Worm (Caenorhabditis elegans) whole organism, L4 larva: Measurements from ENCODE around the gene clec-214.
A peak's percentile ranks its signal among the peaks of the same experiment; 100 is the strongest.

ENCODE experiments used
- F26F4.8 ChIP-seq: fragments of 200-800 bp; sonication (Bioruptor generic); conservative IDR thresholded peaks from 2 replicates; pipeline ENCODE4 v1.3.6; 2022; ENCODE audit warnings: missing genetic modification characterization, missing compliant biosample characterization
- F37D6.2 ChIP-seq: sonication (generic microtip); optimal IDR thresholded peaks from 2 replicates; lab custom pipeline; 2016; ENCODE audit warnings: mild to moderate bottlenecking, missing genetic modification characterization, missing compliant biosample characterization
- F44E2.7 ChIP-seq: fragments of 200-800 bp; sonication (Bioruptor generic); IDR thresholded peaks from 2 replicates; pipeline ENCODE4 v2.1.2; 2022; ENCODE audit warnings: missing genetic modification characterization, missing compliant biosample characterization
- F49E8.2 ChIP-seq: sonication (generic microtip); optimal IDR thresholded peaks from 2 replicates; lab custom pipeline; 2016; ENCODE audit warnings: missing compliant biosample characterization, mild to moderate bottlenecking, missing genetic modification characterization, borderline replicate concordance
- R02D3.7 ChIP-seq: fragments of 150-350 bp; sonication (generic microtip); optimal IDR thresholded peaks from 3 replicates; lab custom pipeline; 2014; ENCODE audit warnings: missing biosample characterization, missing genetic modification characterization
- Y105C5A.15 ChIP-seq: fragments of 200-800 bp; sonication (Bioruptor generic); IDR thresholded peaks from 2 replicates; pipeline ENCODE4 v1.3.6; 2022; ENCODE audit warnings: missing genetic modification characterization, missing compliant biosample characterization
- ZK337.2 ChIP-seq: fragments of 200-800 bp; sonication (Bioruptor generic); IDR thresholded peaks from 2 replicates; pipeline ENCODE4 v1.3.6; 2022; ENCODE audit warnings: missing genetic modification reagents, missing genetic modification characterization, missing compliant biosample characterization
- aha-1 ChIP-seq: fragments of 150-350 bp; peaks from one replicate; lab custom pipeline; 2014; ENCODE audit warnings: missing biosample characterization, missing genetic modification characterization
- arid-1 ChIP-seq: fragments of 200-800 bp; sonication (Bioruptor generic); conservative IDR thresholded peaks from 2 replicates; pipeline ENCODE4 v1.3.6; 2022; ENCODE audit warnings: missing genetic modification reagents, missing genetic modification characterization, missing compliant biosample characterization
- ceh-20 ChIP-seq: fragments of 200-800 bp; sonication (Bioruptor generic); IDR thresholded peaks from 2 replicates; pipeline ENCODE4 v1.3.6; 2022; ENCODE audit warnings: missing genetic modification reagents, missing genetic modification characterization, missing compliant biosample characterization
- ceh-32 ChIP-seq: sonication (generic microtip); optimal IDR thresholded peaks from 2 replicates; lab custom pipeline; 2016; ENCODE audit warnings: mild to moderate bottlenecking, missing genetic modification characterization, missing compliant biosample characterization; ENCODE audit not compliant: poor library complexity
- ceh-62 ChIP-seq: sonication (generic microtip); optimal IDR thresholded peaks from 2 replicates; lab custom pipeline; 2017; ENCODE audit warnings: missing biosample characterization, missing genetic modification characterization
- ceh-82 ChIP-seq: sonication (generic microtip); optimal IDR thresholded peaks from 2 replicates; lab custom pipeline; 2017; ENCODE audit warnings: missing biosample characterization, missing genetic modification characterization
- daf-12 ChIP-seq: fragments of 150-350 bp; optimal IDR thresholded peaks from 2 replicates; lab custom pipeline; 2014; ENCODE audit warnings: missing biosample characterization, missing genetic modification reagents, missing genetic modification characterization
- dmd-8 ChIP-seq: fragments of 200-800 bp; sonication (Bioruptor generic); IDR thresholded peaks from 2 replicates; pipeline ENCODE4 v1.3.6; 2022; ENCODE audit warnings: missing genetic modification characterization, missing compliant biosample characterization
- dmd-9 ChIP-seq: fragments of 200-800 bp; sonication (Bioruptor generic); IDR thresholded peaks from 2 replicates; pipeline ENCODE4 v1.3.6; 2022; ENCODE audit warnings: missing genetic modification reagents, missing genetic modification characterization, missing compliant biosample characterization
- egl-43 ChIP-seq: fragments of 200-800 bp; sonication (Bioruptor generic); IDR thresholded peaks from 2 replicates; pipeline ENCODE4 v1.3.6; 2022; ENCODE audit warnings: missing genetic modification reagents, missing genetic modification characterization, missing compliant biosample characterization
- gei-8 ChIP-seq: fragments of 200-800 bp; sonication (Bioruptor generic); optimal IDR thresholded peaks from 2 replicates; lab custom pipeline; 2018; ENCODE audit warnings: mild to moderate bottlenecking, missing genetic modification characterization, missing compliant biosample characterization
- hlh-30 ChIP-seq: sonication (generic microtip); optimal IDR thresholded peaks from 2 replicates; lab custom pipeline; 2017; ENCODE audit warnings: antibody characterized with exemption, mild to moderate bottlenecking, missing genetic modification characterization, missing compliant biosample characterization; ENCODE audit not compliant: insufficient read depth
- lin-13 ChIP-seq: fragments of 150-350 bp; optimal IDR thresholded peaks from 2 replicates; lab custom pipeline; 2014; ENCODE audit warnings: missing biosample characterization, missing genetic modification reagents, missing genetic modification characterization
- lin-15B ChIP-seq: fragments of 150-350 bp; sonication (generic microtip); optimal IDR thresholded peaks from 3 replicates; lab custom pipeline; 2014; ENCODE audit warnings: missing biosample characterization, missing genetic modification characterization
- lin-29 ChIP-seq: fragments of 200-800 bp; sonication (Bioruptor generic); IDR thresholded peaks from 2 replicates; pipeline ENCODE4 v1.3.6; 2022; ENCODE audit warnings: missing genetic modification reagents, missing genetic modification characterization, missing compliant biosample characterization
- lin-39 ChIP-seq: fragments of 150-350 bp; optimal IDR thresholded peaks from 2 replicates; lab custom pipeline; 2014; ENCODE audit warnings: missing biosample characterization, missing genetic modification reagents, missing genetic modification characterization
- lsy-2 ChIP-seq, 2 experiments: fragments of 150-350 bp in 1 of 2; sonication (generic microtip) in 1 of 2; optimal IDR thresholded peaks; 2 replicates each; lab custom pipeline; 2014 to 2017; ENCODE audit warnings: missing biosample characterization in 2 of 2, missing genetic modification characterization in 2 of 2
- madf-5 ChIP-seq, 2 experiments: fragments of 200-800 bp; sonication (Bioruptor generic); IDR thresholded peaks; 2 replicates each; pipeline ENCODE4 v1.3.6; 2022; ENCODE audit warnings: missing compliant biosample characterization in 2 of 2, missing genetic modification characterization in 2 of 2
- mxl-3 ChIP-seq: fragments of 200-800 bp; sonication (Bioruptor generic); optimal IDR thresholded peaks from 2 replicates; lab custom pipeline; 2018; ENCODE audit warnings: mild to moderate bottlenecking, missing genetic modification characterization, missing compliant biosample characterization
- nhr-102 ChIP-seq: sonication (generic microtip); optimal IDR thresholded peaks from 2 replicates; lab custom pipeline; 2016; ENCODE audit warnings: mild to moderate bottlenecking, missing genetic modification characterization, moderate library complexity, missing compliant biosample characterization
- nhr-25 ChIP-seq: sonication (generic microtip); optimal IDR thresholded peaks from 2 replicates; lab custom pipeline; 2017; ENCODE audit warnings: missing genetic modification characterization, mild to moderate bottlenecking, missing compliant biosample characterization, antibody characterized with exemption, moderate library complexity, borderline replicate concordance; ENCODE audit not compliant: insufficient read depth
- nhr-28 ChIP-seq: fragments of 150-350 bp; optimal IDR thresholded peaks from 2 replicates; lab custom pipeline; 2014; ENCODE audit warnings: missing biosample characterization, missing genetic modification characterization
- nhr-41 ChIP-seq: fragments of 200-800 bp; sonication (Bioruptor generic); IDR thresholded peaks from 2 replicates; pipeline ENCODE4 v1.3.6; 2022; ENCODE audit warnings: missing genetic modification reagents, missing genetic modification characterization, missing compliant biosample characterization
- nhr-76 ChIP-seq: fragments of 150-350 bp; optimal IDR thresholded peaks from 2 replicates; lab custom pipeline; 2014; ENCODE audit warnings: missing biosample characterization, missing genetic modification characterization
- nhr-77 ChIP-seq: fragments of 150-350 bp; optimal IDR thresholded peaks from 2 replicates; lab custom pipeline; 2014; ENCODE audit warnings: missing biosample characterization, missing genetic modification characterization
- php-3 ChIP-seq: fragments of 200-800 bp; sonication (Bioruptor generic); IDR thresholded peaks from 2 replicates; pipeline ENCODE4 v1.3.6; 2022; ENCODE audit warnings: missing genetic modification reagents, missing genetic modification characterization, missing compliant biosample characterization
- pqm-1 ChIP-seq: sonication (generic microtip); optimal IDR thresholded peaks from 2 replicates; lab custom pipeline; 2017; ENCODE audit warnings: missing biosample characterization, missing genetic modification characterization
- set-16 ChIP-seq: fragments of 200-800 bp; sonication (Bioruptor generic); IDR thresholded peaks from 2 replicates; pipeline ENCODE4 v1.3.6; 2022; ENCODE audit warnings: missing genetic modification reagents, missing genetic modification characterization, missing compliant biosample characterization
- skn-1 ChIP-seq: fragments of 150-350 bp; optimal IDR thresholded peaks from 2 replicates; lab custom pipeline; 2014; ENCODE audit warnings: missing biosample characterization, missing genetic modification characterization
- spr-1 ChIP-seq: sonication (generic microtip); optimal IDR thresholded peaks from 2 replicates; lab custom pipeline; 2016; ENCODE audit warnings: mild to moderate bottlenecking, missing genetic modification characterization, missing compliant biosample characterization
- spr-3 ChIP-seq: fragments of 200-800 bp; sonication (Bioruptor generic); optimal IDR thresholded peaks from 2 replicates; lab custom pipeline; 2018; ENCODE audit warnings: mild to moderate bottlenecking, missing genetic modification characterization, missing compliant biosample characterization
- zag-1 ChIP-seq: fragments of 150-350 bp; optimal IDR thresholded peaks from 2 replicates; lab custom pipeline; 2014; ENCODE audit warnings: missing biosample characterization, missing genetic modification characterization
- zfp-2 ChIP-seq: sonication (generic microtip); optimal IDR thresholded peaks from 2 replicates; lab custom pipeline; 2016; ENCODE audit warnings: mild to moderate bottlenecking, missing genetic modification characterization, missing compliant biosample characterization
- zfp-3 ChIP-seq: fragments of 200-800 bp; sonication (Bioruptor generic); conservative IDR thresholded peaks from 2 replicates; pipeline ENCODE4 v1.3.6; 2022; ENCODE audit warnings: missing genetic modification reagents, missing genetic modification characterization, missing compliant biosample characterization
- zip-11 ChIP-seq: fragments of 200-800 bp; sonication (Bioruptor generic); IDR thresholded peaks from 2 replicates; pipeline ENCODE4 v1.3.6; 2022; ENCODE audit warnings: missing genetic modification characterization, missing compliant biosample characterization
- zip-2 ChIP-seq: fragments of 150-350 bp; optimal IDR thresholded peaks from 2 replicates; lab custom pipeline; 2014; ENCODE audit warnings: missing biosample characterization, missing genetic modification characterization
- ztf-7 ChIP-seq: fragments of 150-350 bp; optimal IDR thresholded peaks from 2 replicates; lab custom pipeline; 2014; ENCODE audit warnings: missing biosample characterization, missing genetic modification characterization

The clec-214 gene

DNA sequence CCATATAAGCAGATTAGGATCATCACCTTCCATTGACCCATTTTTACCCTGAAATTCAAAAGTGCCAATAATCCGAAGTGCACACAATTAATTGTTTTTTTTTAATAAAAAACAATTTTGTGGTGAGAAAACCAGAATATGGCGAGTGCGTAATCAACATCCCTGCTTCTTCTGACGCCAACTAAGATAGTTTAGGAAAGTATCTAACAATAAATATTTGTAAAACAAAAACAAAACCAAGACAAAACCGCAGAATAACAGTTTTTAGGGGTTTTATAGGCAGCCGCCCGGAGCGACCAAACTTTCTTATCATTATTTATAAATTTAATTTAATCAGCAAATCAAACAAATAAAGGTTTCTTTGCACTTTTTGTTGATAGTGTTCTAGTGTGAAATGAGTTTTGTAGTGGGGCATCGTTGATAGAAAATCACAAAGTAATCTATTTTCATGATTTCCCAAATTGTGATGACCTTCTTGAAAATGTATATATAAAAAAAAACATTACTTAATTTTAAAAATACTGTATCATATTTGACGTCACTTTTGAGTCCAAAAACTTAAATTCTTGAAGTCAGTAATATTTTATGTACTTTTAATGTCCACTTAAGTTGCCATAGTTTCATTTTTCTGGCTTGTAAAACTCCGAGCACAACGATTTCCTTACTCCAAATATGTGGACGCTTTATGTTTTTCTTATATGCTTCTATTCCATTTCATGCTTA is at the start of gene clec-214, which contains the start of gene folt-3:
TSS of gene clec-214 (plus strand) at position 673 of the 723 bp plus-strand sequence.
TSS of gene folt-3 (minus strand) at position 51 of the 723 bp plus-strand sequence.
- TF ChIP-seq set-16 (GFP tag; lab: Robert Waterston, UW) (no peak), nhr-28 (tag; lab: Kevin White, UChicago) (peak; percentile 80)
- TF ChIP-seq, all 104 proteins: peak for 1

DNA sequence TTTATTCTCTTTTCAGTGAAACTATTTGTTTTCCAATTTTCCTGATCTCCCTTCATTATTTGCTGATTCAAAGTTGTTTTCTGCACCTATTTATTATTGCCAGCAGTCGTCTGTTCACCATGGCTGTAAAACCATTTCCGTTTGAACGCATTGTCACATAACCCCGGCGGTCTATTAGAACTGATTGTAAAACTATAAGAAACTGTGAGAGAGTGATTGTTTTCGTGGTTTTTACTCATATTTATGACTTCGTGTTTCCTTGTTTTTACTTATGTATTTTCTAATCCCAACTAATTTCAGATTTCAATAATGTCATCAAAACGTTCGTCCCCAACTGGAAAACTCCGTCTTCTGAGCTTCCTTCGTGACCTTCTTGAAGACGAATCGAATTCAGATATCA is 47.2 kb upstream of the clec-214 start, which contains the start of gene F19F10.1:
TSS of gene F19F10.1 (plus strand) at position 301 of the 400 bp plus-strand sequence.
- TF ChIP-seq dmd-8 (GFP tag; lab: Robert Waterston, UW) (no peak), zip-2 (tag; lab: Kevin White, UChicago) (no peak), ztf-7 (no peak), gei-8 (GFP tag; lab: Kevin White, UChicago) (no peak), set-16 (GFP tag; lab: Robert Waterston, UW) (no peak), nhr-102 (no peak), zag-1 (tag; lab: Kevin White, UChicago) (no peak), lin-13 (no peak), lin-15B (tag; lab: Kevin White, UChicago) (no peak), R02D3.7 (tag; lab: Kevin White, UChicago) (no peak), php-3 (GFP tag; lab: Robert Waterston, UW) (no peak), madf-5 (GFP tag; IDR thresholded peaks at IDR 0.05; lab: Robert Waterston, UW) (no peak), lsy-2 (tag; optimal IDR thresholded peaks at IDR 0.05; lab: Kevin White, UChicago) (no peak), egl-43 (GFP tag; lab: Robert Waterston, UW) (no peak), nhr-77 (tag; lab: Kevin White, UChicago) (no peak), nhr-41 (no peak), ceh-82 (tag; lab: Kevin White, UChicago) (no peak), ZK337.2 (GFP tag; lab: Robert Waterston, UW) (no peak), F26F4.8 (no peak), zfp-2 (tag; lab: Kevin White, UChicago) (no peak)

DNA sequence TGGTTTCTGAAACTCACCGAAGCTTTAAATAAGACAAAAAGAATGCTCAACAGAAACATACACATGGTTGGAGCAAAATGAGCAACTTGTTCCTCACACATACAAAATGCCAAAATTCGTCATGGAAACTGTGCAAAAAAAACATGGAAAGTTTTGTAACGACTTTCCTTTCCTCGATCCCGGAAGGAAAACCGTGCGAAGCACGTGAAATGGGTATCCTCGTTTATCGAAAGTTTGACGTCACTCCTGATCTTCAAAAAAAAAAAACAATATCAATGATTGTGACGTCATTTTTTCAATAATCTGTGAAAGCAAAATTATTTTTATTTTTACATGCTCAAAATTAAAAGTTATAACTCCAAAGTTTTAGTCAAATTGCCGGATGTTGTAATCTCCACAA is 39.9 kb upstream of the clec-214 start, which contains the start of gene clec-212:
TSS of gene clec-212 (minus strand) at position 101 of the 400 bp plus-strand sequence.
- TF ChIP-seq ceh-32 (no peak), zfp-3 (GFP tag; lab: Robert Waterston, UW) (no peak), dmd-9 (GFP tag; lab: Robert Waterston, UW) (no peak), lin-39 (tag; lab: Kevin White, UChicago) (no peak), spr-1 (tag; lab: Kevin White, UChicago) (no peak), egl-43 (GFP tag; lab: Robert Waterston, UW) (no peak), ZK337.2 (GFP tag; lab: Robert Waterston, UW) (no peak), nhr-41 (no peak), aha-1 (tag; lab: Kevin White, UChicago) (no peak), pqm-1 (tag; lab: Kevin White, UChicago) (no peak), ztf-7 (no peak), arid-1 (GFP tag; lab: Robert Waterston, UW) (no peak), nhr-76 (tag; lab: Kevin White, UChicago) (no peak), nhr-25 (tag; lab: Kevin White, UChicago) (no peak), F49E8.2 (tag; lab: Kevin White, UChicago) (no peak), hlh-30 (tag; lab: Kevin White, UChicago) (no peak), F44E2.7 (no peak)
- TF ChIP-seq, all 104 proteins: peak for 0

DNA sequence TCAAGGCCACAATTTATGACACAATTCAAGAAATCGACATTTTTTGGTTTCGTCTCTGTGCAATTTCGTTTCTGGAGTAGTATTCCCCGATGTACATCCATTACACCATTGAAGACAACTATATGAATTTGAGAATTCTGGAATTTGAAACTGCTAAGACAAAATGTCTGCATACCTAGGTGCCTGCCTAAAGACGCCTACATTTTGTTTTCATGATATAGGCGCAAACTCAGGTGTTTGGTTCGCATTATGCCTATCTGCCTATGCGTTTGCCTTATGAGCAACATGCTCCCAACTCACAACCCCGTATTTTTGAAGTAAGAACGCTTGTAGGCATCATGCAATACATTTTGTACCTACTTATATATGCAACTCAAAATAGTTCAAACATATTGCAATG is 39.2 kb upstream of the clec-214 start, which contains the start of gene F19F10.14:
TSS of gene F19F10.14 (minus strand) at position 101 of the 400 bp plus-strand sequence.
- no peak for TF ChIP-seq F37D6.2 (tag; lab: Kevin White, UChicago)
- TF ChIP-seq ceh-20 (GFP tag; lab: Robert Waterston, UW): no peak
- TF ChIP-seq ceh-62 (tag; lab: Kevin White, UChicago): no peak
- TF ChIP-seq egl-43 (GFP tag; lab: Robert Waterston, UW): no peak
- TF ChIP-seq spr-3 (GFP tag; lab: Kevin White, UChicago): no peak
- TF ChIP-seq lsy-2 (tag; optimal IDR thresholded peaks at IDR 0.05; lab: Kevin White, UChicago): no peak
- TF ChIP-seq mxl-3: no peak
- no peak for TF ChIP-seq lin-29 (GFP tag; lab: Robert Waterston, UW)
- TF ChIP-seq skn-1 (tag; lab: Kevin White, UChicago): no peak
- no peak for TF ChIP-seq F44E2.7
- TF ChIP-seq spr-1 (tag; lab: Kevin White, UChicago): no peak
- no peak for TF ChIP-seq zip-11 (GFP tag; lab: Robert Waterston, UW)
- TF ChIP-seq dmd-9 (GFP tag; lab: Robert Waterston, UW): no peak
- TF ChIP-seq daf-12 (tag; lab: Kevin White, UChicago): no peak
- TF ChIP-seq Y105C5A.15: no peak
- no peak for TF ChIP-seq nhr-76 (tag; lab: Kevin White, UChicago)
- no peak for TF ChIP-seq nhr-28 (tag; lab: Kevin White, UChicago)
